Fruit fly (Drosophila melanogaster) whole organism, embryonic: Measurements from ENCODE around the gene CG5498.

ENCODE experiments used
- BEAF-32 ChIP-seq: fragments of 200-800 bp; sonication (Bioruptor generic); optimal IDR thresholded peaks from 3 replicates; lab custom pipeline; 2017; ENCODE audit warnings: missing biosample characterization, missing genetic modification characterization, mild to moderate bottlenecking, moderate library complexity, missing genetic modification reagents
- CG10267 ChIP-seq: fragments of 200-800 bp; sonication (Bioruptor generic); optimal IDR thresholded peaks from 2 replicates; lab custom pipeline; 2018; ENCODE audit warnings: missing biosample characterization, mild to moderate bottlenecking, missing genetic modification characterization, moderate library complexity
- CG11247 ChIP-seq: fragments of 200-800 bp; sonication (Bioruptor generic); IDR thresholded peaks from 2 replicates; pipeline ENCODE4 v1.3.6; 2022; ENCODE audit warnings: missing biosample characterization, missing genetic modification characterization
- CG13424 ChIP-seq: fragments of 200-800 bp; sonication (Bioruptor generic); optimal IDR thresholded peaks from 2 replicates; lab custom pipeline; 2019; ENCODE audit warnings: missing biosample characterization, mild to moderate bottlenecking, missing genetic modification characterization, moderate library complexity
- CG13624 ChIP-seq: fragments of 200-800 bp; sonication (Bioruptor generic); optimal IDR thresholded peaks from 2 replicates; lab custom pipeline; 2016; ENCODE audit warnings: missing biosample characterization, missing genetic modification characterization
- CG13775 ChIP-seq: fragments of 200-800 bp; sonication (Bioruptor generic); optimal IDR thresholded peaks from 3 replicates; lab custom pipeline; 2017; ENCODE audit warnings: missing biosample characterization, mild to moderate bottlenecking, missing genetic modification characterization
- CG13894 ChIP-seq: fragments of 200-800 bp; sonication (Bioruptor generic); optimal IDR thresholded peaks from 3 replicates; lab custom pipeline; 2018; ENCODE audit warnings: missing biosample characterization, mild to moderate bottlenecking, missing genetic modification characterization, moderate library complexity
- CG14050 ChIP-seq: fragments of 200-800 bp; sonication (Bioruptor generic); IDR thresholded peaks from 3 replicates; pipeline ENCODE4 v1.3.6; 2022; ENCODE audit warnings: missing biosample characterization, missing genetic modification characterization
- CG14860 ChIP-seq: fragments of 200-800 bp; sonication (Bioruptor generic); IDR thresholded peaks from 3 replicates; pipeline ENCODE4 v1.3.6; 2022; ENCODE audit warnings: missing biosample characterization, missing genetic modification characterization; ENCODE audit not compliant: partially characterized antibody
- CG1603 ChIP-seq: fragments of 200-800 bp; sonication (Bioruptor generic); optimal IDR thresholded peaks from 2 replicates; lab custom pipeline; 2019; ENCODE audit warnings: missing biosample characterization, mild to moderate bottlenecking, missing genetic modification characterization, moderate library complexity
- CG16813 ChIP-seq: fragments of 200-800 bp; sonication (Bioruptor generic); IDR thresholded peaks from 3 replicates; pipeline ENCODE4 v1.3.6; 2022; ENCODE audit warnings: missing biosample characterization, missing genetic modification characterization; ENCODE audit not compliant: partially characterized antibody
- CG2199 ChIP-seq: fragments of 200-800 bp; sonication (Bioruptor generic); IDR thresholded peaks from 3 replicates; pipeline ENCODE4 v1.3.6; 2022; ENCODE audit warnings: missing biosample characterization, missing genetic modification characterization
- CG4424 ChIP-seq: fragments of 200-800 bp; sonication (Bioruptor generic); optimal IDR thresholded peaks from 3 replicates; lab custom pipeline; 2016; ENCODE audit warnings: missing biosample characterization, missing genetic modification characterization
- CG6689 ChIP-seq: fragments of 200-800 bp; sonication (Bioruptor generic); IDR thresholded peaks from 2 replicates; pipeline ENCODE4 v1.3.6; 2022; ENCODE audit warnings: missing biosample characterization, missing genetic modification characterization
- CG6765 ChIP-seq: fragments of 200-800 bp; sonication (Bioruptor generic); optimal IDR thresholded peaks from 3 replicates; lab custom pipeline; 2017; ENCODE audit warnings: missing biosample characterization, mild to moderate bottlenecking, missing genetic modification characterization
- CG6813 ChIP-seq: fragments of 200-800 bp; sonication (Bioruptor generic); optimal IDR thresholded peaks from 2 replicates; lab custom pipeline; 2017; ENCODE audit warnings: missing biosample characterization, missing genetic modification characterization, mild to moderate bottlenecking, moderate library complexity, missing genetic modification reagents
- CG8281 ChIP-seq: fragments of 200-800 bp; sonication (Bioruptor generic); optimal IDR thresholded peaks from 2 replicates; lab custom pipeline; 2018; ENCODE audit warnings: missing biosample characterization, mild to moderate bottlenecking, missing genetic modification characterization, moderate library complexity
- CG8290 ChIP-seq, 3 experiments: fragments of 200-800 bp; sonication (Bioruptor generic); optimal IDR thresholded peaks; 2 replicates each; lab custom pipeline; 2016 to 2019; ENCODE audit warnings: missing biosample characterization in 3 of 3, missing genetic modification characterization in 3 of 3, mild to moderate bottlenecking in 2 of 3, moderate library complexity in 1 of 3
- CG9727 ChIP-seq: fragments of 200-800 bp; sonication (Bioruptor generic); optimal IDR thresholded peaks from 3 replicates; lab custom pipeline; 2017; ENCODE audit warnings: missing biosample characterization, mild to moderate bottlenecking, missing genetic modification characterization
- Camta ChIP-seq: fragments of 200-800 bp; sonication (Bioruptor generic); optimal IDR thresholded peaks from 2 replicates; lab custom pipeline; 2016; ENCODE audit warnings: missing biosample characterization, missing genetic modification characterization
- D19A ChIP-seq: fragments of 200-800 bp; optimal IDR thresholded peaks from 3 replicates; lab custom pipeline; 2019; ENCODE audit warnings: missing biosample characterization, mild to moderate bottlenecking, missing genetic modification characterization, moderate library complexity
- Elba2 ChIP-seq: fragments of 200-800 bp; sonication (Bioruptor generic); optimal IDR thresholded peaks from 3 replicates; lab custom pipeline; 2016; ENCODE audit warnings: missing biosample characterization, missing genetic modification characterization
- Ets65A ChIP-seq: fragments of 200-800 bp; sonication (Bioruptor generic); peaks from one replicate; lab custom pipeline; 2016; ENCODE audit warnings: missing biosample characterization, missing genetic modification characterization
- HHEX ChIP-seq: fragments of 200-800 bp; sonication (Bioruptor generic); optimal IDR thresholded peaks from 3 replicates; lab custom pipeline; 2017; ENCODE audit warnings: missing biosample characterization, mild to moderate bottlenecking, missing genetic modification characterization, missing genetic modification reagents
- Hey ChIP-seq: fragments of 200-800 bp; sonication (Bioruptor generic); optimal IDR thresholded peaks from 3 replicates; lab custom pipeline; 2018; ENCODE audit warnings: missing biosample characterization, mild to moderate bottlenecking, missing genetic modification characterization
- Lim3 ChIP-seq: fragments of 200-800 bp; sonication (Bioruptor generic); IDR thresholded peaks from 2 replicates; pipeline ENCODE4 v1.3.6; 2022; ENCODE audit warnings: missing biosample characterization, missing genetic modification characterization
- Lpt ChIP-seq: fragments of >200 bp; optimal IDR thresholded peaks from 2 replicates; lab custom pipeline; 2018; ENCODE audit warnings: missing biosample characterization, missing genetic modification characterization
- Med ChIP-seq: fragments of 200-800 bp; sonication (Bioruptor generic); peaks from one replicate; lab custom pipeline; 2016; ENCODE audit warnings: missing biosample characterization, missing genetic modification characterization, mild to moderate bottlenecking, inconsistent platforms, moderate library complexity
- Myb ChIP-seq: fragments of 200-800 bp; sonication (Bioruptor generic); optimal IDR thresholded peaks from 2 replicates; lab custom pipeline; 2016; ENCODE audit warnings: missing biosample characterization, missing genetic modification characterization
- Spps ChIP-seq: fragments of 200-800 bp; sonication (Bioruptor generic); optimal IDR thresholded peaks from 2 replicates; lab custom pipeline; 2018; ENCODE audit warnings: missing biosample characterization, mild to moderate bottlenecking, missing genetic modification characterization
- Sry-β ChIP-seq: fragments of 200-800 bp; sonication (Bioruptor generic); optimal IDR thresholded peaks from 2 replicates; lab custom pipeline; 2018; ENCODE audit warnings: missing biosample characterization, mild to moderate bottlenecking, missing genetic modification characterization, moderate library complexity
- abd-A ChIP-seq: fragments of 200-800 bp; sonication (Bioruptor generic); optimal IDR thresholded peaks from 3 replicates; lab custom pipeline; 2019; ENCODE audit warnings: missing biosample characterization, mild to moderate bottlenecking, missing genetic modification characterization, moderate library complexity
- az2 ChIP-seq: fragments of 200-800 bp; sonication (Bioruptor generic); optimal IDR thresholded peaks from 3 replicates; lab custom pipeline; 2016; ENCODE audit warnings: missing biosample characterization, missing genetic modification characterization
- chinmo ChIP-seq: fragments of 200-800 bp; sonication (Bioruptor generic); IDR thresholded peaks from 4 replicates; pipeline ENCODE4 v1.3.6; 2022; ENCODE audit warnings: missing biosample characterization, missing genetic modification characterization; ENCODE audit not compliant: partially characterized antibody
- ci ChIP-seq: fragments of 200-800 bp; sonication (Bioruptor generic); IDR thresholded peaks from 3 replicates; pipeline ENCODE4 v1.3.6; 2022; ENCODE audit warnings: missing biosample characterization, missing genetic modification characterization
- da ChIP-seq: fragments of 200-800 bp; sonication (Bioruptor generic); optimal IDR thresholded peaks from 2 replicates; lab custom pipeline; 2016; ENCODE audit warnings: missing biosample characterization, missing genetic modification characterization
- dmrt11E ChIP-seq: fragments of 200-800 bp; sonication (Bioruptor generic); optimal IDR thresholded peaks from 3 replicates; lab custom pipeline; 2018; ENCODE audit warnings: missing biosample characterization, mild to moderate bottlenecking, missing genetic modification characterization, moderate library complexity
- eve ChIP-seq, 2 experiments: fragments of >200 bp; optimal IDR thresholded peaks; 2 replicates each; lab custom pipeline; 2017; ENCODE audit warnings: missing biosample characterization in 2 of 2, missing genetic modification characterization in 2 of 2
- gem ChIP-seq: fragments of 200-800 bp; sonication (Bioruptor generic); optimal IDR thresholded peaks from 2 replicates; lab custom pipeline; 2019; ENCODE audit warnings: missing biosample characterization, mild to moderate bottlenecking, missing genetic modification characterization, moderate library complexity
- lbe ChIP-seq: fragments of 200-800 bp; sonication (Bioruptor generic); optimal IDR thresholded peaks from 2 replicates; lab custom pipeline; 2016; ENCODE audit warnings: missing biosample characterization, mild to moderate bottlenecking, missing genetic modification characterization
- nom ChIP-seq: fragments of 200-800 bp; sonication (Bioruptor generic); optimal IDR thresholded peaks from 2 replicates; lab custom pipeline; 2017; ENCODE audit warnings: missing biosample characterization, missing genetic modification characterization, mild to moderate bottlenecking, moderate library complexity, missing genetic modification reagents
- oc ChIP-seq: fragments of 200-800 bp; sonication (Bioruptor generic); optimal IDR thresholded peaks from 2 replicates; lab custom pipeline; 2018; ENCODE audit warnings: missing biosample characterization, mild to moderate bottlenecking, missing genetic modification characterization, moderate library complexity
- phol ChIP-seq: fragments of 200-800 bp; sonication (Bioruptor generic); optimal IDR thresholded peaks from 3 replicates; lab custom pipeline; 2018; ENCODE audit warnings: missing biosample characterization, mild to moderate bottlenecking, missing genetic modification characterization, moderate library complexity
- row ChIP-seq: fragments of 200-800 bp; sonication (Bioruptor generic); IDR thresholded peaks from 3 replicates; pipeline ENCODE4 v1.3.6; 2022; ENCODE audit warnings: missing biosample characterization, missing genetic modification characterization
- sens ChIP-seq: fragments of 200-800 bp; sonication (Bioruptor generic); peaks from one replicate; lab custom pipeline; 2016; ENCODE audit warnings: missing biosample characterization, missing genetic modification characterization
- sqz ChIP-seq: fragments of 200-800 bp; sonication (Bioruptor generic); optimal IDR thresholded peaks from 3 replicates; lab custom pipeline; 2018; ENCODE audit warnings: missing biosample characterization, mild to moderate bottlenecking, missing genetic modification characterization
- usp ChIP-seq: fragments of >200 bp; optimal IDR thresholded peaks from 2 replicates; lab custom pipeline; 2017; ENCODE audit warnings: missing biosample characterization, missing genetic modification characterization

The CG5498 gene

dm6 chr3L:20403493-20404379, 19.8 kb upstream of the CG5498 start:
- no peak for TF ChIP-seq CG14860
- TF ChIP-seq CG13894 (tag; lab: Kevin White, UChicago) = peak; percentile 76
- TF ChIP-seq nom (GFP tag; lab: Kevin White, UChicago) = peak; percentile 22
- TF ChIP-seq Myb = peak; percentile 21
- TF ChIP-seq eve (GFP tag; optimal IDR thresholded peaks at IDR 0.05; lab: Kevin White, UChicago) = peak in 1 of 2 experiments; percentile 48
- no peak for TF ChIP-seq Camta
- peak; percentile 26 for TF ChIP-seq CG13624
- TF ChIP-seq CG1603 (tag; lab: Kevin White, UChicago) = peak; percentile 23
- peak; percentile 68 for TF ChIP-seq Med (GFP tag; lab: Kevin White, UChicago)
- TF ChIP-seq chinmo (GFP tag; lab: Robert Waterston, UW) = peak; percentile 66; the same call in 1 of the 4 replicates
- no peak for TF ChIP-seq CG6813
- TF ChIP-seq gem (tag; lab: Kevin White, UChicago) = peak; percentile 9
- TF ChIP-seq Spps (tag; lab: Kevin White, UChicago) = no peak
- peak; percentile 22 for TF ChIP-seq CG9727 (GFP tag; lab: Kevin White, UChicago)
- TF ChIP-seq D19A (tag; lab: Kevin White, UChicago) = peak; percentile 17
- no peak for TF ChIP-seq usp (GFP tag; lab: Kevin White, UChicago)
- peak; percentile 69 for TF ChIP-seq sens (GFP tag; lab: Kevin White, UChicago)
- no peak for TF ChIP-seq Lim3 (GFP tag; lab: Robert Waterston, UW)
- TF ChIP-seq Sry-β = no peak
- TF ChIP-seq CG13775 = peak; percentile 15
- peak; percentile 9 for TF ChIP-seq sqz (GFP tag; lab: Kevin White, UChicago)
- peak; percentile 48 for TF ChIP-seq Ets65A
- no peak for TF ChIP-seq CG11247
- peak; percentile 29 for TF ChIP-seq lbe (GFP tag; lab: Kevin White, UChicago)
- TF ChIP-seq ci (GFP tag; lab: Robert Waterston, UW) = 0 out of 3 replicates have a peak, but pooled peaks have one; percentile 27
- peak; percentile 20; the same call in 1 of the 2 replicates for TF ChIP-seq CG6689 (GFP tag; lab: Robert Waterston, UW)
- 0 out of 3 replicates have a peak, but pooled peaks have one; percentile 0 for TF ChIP-seq CG2199
- TF ChIP-seq CG16813 (GFP tag; lab: Robert Waterston, UW) = 0 out of 3 replicates have a peak, but pooled peaks have one; percentile 32
- TF ChIP-seq HHEX (GFP tag; lab: Kevin White, UChicago) = no peak
- no peak for TF ChIP-seq Hey (tag; lab: Kevin White, UChicago)
- peak; percentile 27; the same call in 1 of the 3 replicates for TF ChIP-seq row

dm6 chr3L:20402665-20403492, 19.0 kb upstream of the CG5498 start:
- TF ChIP-seq oc (tag; lab: Kevin White, UChicago) (no peak), CG14050 (no peak), abd-A (tag; lab: Kevin White, UChicago) (no peak), CG10267 (peak; percentile 72), az2 (GFP tag; lab: Kevin White, UChicago) (peak; percentile 13), CG8290 (GFP tag; optimal IDR thresholded peaks at IDR 0.05; lab: Kevin White, UChicago) (peak; percentile 29), CG8290 (tag; optimal IDR thresholded peaks at IDR 0.05; lab: Kevin White, UChicago) (peak in 1 of 2 experiments; percentile 19), phol (tag; lab: Kevin White, UChicago) (peak; percentile 56), Elba2 (GFP tag; lab: Kevin White, UChicago) (peak; percentile 54), BEAF-32 (GFP tag; lab: Kevin White, UChicago) (no peak), Lpt (no peak), CG13424 (tag; lab: Kevin White, UChicago) (peak; percentile 0), CG8281 (no peak), dmrt11E (tag; lab: Kevin White, UChicago) (peak; percentile 86), CG6765 (no peak), da (peak; percentile 90), CG4424 (GFP tag; lab: Kevin White, UChicago) (peak; percentile 25)
